Fruit fly (Drosophila melanogaster): ENCODE measurements around the gene lcs.

Gene lcs

DNA sequence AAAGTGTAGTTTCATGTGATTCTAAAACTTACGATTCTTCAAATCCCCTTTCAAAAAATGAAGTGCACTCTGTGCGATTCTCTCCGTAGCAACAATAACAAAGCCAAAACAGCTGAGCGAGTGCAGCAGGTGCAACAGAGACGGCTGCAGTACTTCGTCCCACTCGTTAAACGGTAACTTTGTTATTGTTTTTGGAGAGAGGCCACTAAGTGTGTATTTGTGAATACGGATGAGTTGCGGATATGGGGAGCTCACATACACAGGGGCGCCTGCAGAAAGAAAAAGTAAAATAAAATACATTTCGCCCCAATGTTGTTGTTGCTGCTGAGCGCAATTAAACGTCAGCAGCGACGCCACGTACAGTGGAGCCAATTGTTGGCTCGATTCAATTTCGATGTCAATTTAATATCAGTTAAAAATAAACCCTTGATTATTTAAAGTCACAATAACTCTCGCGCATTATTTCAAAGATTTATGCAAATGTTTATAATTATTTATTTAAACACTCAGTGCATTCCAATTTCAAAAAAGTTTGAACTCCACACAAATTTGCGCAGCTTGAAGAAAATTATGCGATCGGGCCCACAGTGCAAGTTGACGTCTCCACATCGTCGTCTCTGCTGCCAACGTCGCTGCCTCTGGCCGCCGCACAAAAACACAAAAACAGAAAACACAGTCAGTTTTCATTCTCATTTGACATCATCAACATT, 29.6 kb downstream of the lcs start (continued):
- TF ChIP-seq CHES-1-like (GFP tag; optimal IDR thresholded peaks at IDR 0.05) (peak; percentile 93), CG4617 (GFP tag; optimal IDR thresholded peaks at IDR 0.05; ENCODE audit: borderline replicate concordance) (peak; percentile 95), D (optimal IDR thresholded peaks at IDR 0.05) (no peak), D (GFP tag; optimal IDR thresholded peaks at IDR 0.05) (peak; percentile 98), Awh (GFP tag; IDR thresholded peaks at IDR 0.05) (peak; percentile 94), wek (GFP tag; optimal IDR thresholded peaks at IDR 0.05) (peak; percentile 84), HLH4C (GFP tag; IDR thresholded peaks at IDR 0.05; ENCODE audit: partially characterized antibody) (0 out of 3 replicates have a peak, but pooled peaks have one; percentile 26), CG7963 (GFP tag; IDR thresholded peaks at IDR 0.05; ENCODE audit: partially characterized antibody) (0 out of 3 replicates have a peak, but pooled peaks have one; percentile 30), lmd (GFP tag; IDR thresholded peaks at IDR 0.05) (peak; percentile 98), ash1 (GFP tag; optimal IDR thresholded peaks at IDR 0.05) (peak; percentile 49), CG4360 (GFP tag; IDR thresholded peaks at IDR 0.05) (peak; percentile 76), unpg (GFP tag; optimal IDR thresholded peaks at IDR 0.05) (peak; percentile 98), CG4424 (GFP tag; optimal IDR thresholded peaks at IDR 0.05) (peak; percentile 98), CG9727 (GFP tag; optimal IDR thresholded peaks at IDR 0.05) (peak; percentile 98), tll (GFP tag; optimal IDR thresholded peaks at IDR 0.05) (peak in 1 of 2 experiments; percentile 47), onecut (GFP tag; IDR thresholded peaks at IDR 0.05) (peak; percentile 92), Hr78 (GFP tag; optimal IDR thresholded peaks at IDR 0.05) (peak in 1 of 2 experiments; percentile 85), CG4854 (GFP tag; optimal IDR thresholded peaks at IDR 0.05) (peak; percentile 94), CG14050 (GFP tag; IDR thresholded peaks at IDR 0.05) (peak; percentile 94), aop (GFP tag; IDR thresholded peaks at IDR 0.05) (peak; percentile 82), CG4730 (GFP tag; IDR thresholded peaks at IDR 0.05) (peak; percentile 93), amos (GFP tag; IDR thresholded peaks at IDR 0.05; ENCODE audit: partially characterized antibody) (no peak), mirr (GFP tag; optimal IDR thresholded peaks at IDR 0.05) (peak; percentile 97), CkIIα-i1 (GFP tag; IDR thresholded peaks at IDR 0.05) (peak; percentile 78), sr (GFP tag; IDR thresholded peaks at IDR 0.05) (peak; percentile 72), so (GFP tag; IDR thresholded peaks at IDR 0.05) (peak; percentile 97), CG15269 (tag; optimal IDR thresholded peaks at IDR 0.05) (peak; percentile 99), fd102C (GFP tag; optimal IDR thresholded peaks at IDR 0.05) (peak; percentile 43), btn (GFP tag; optimal IDR thresholded peaks at IDR 0.05) (peak; percentile 86), Hr39 (optimal IDR thresholded peaks at IDR 0.05) (no peak), CG6272 (GFP tag; IDR thresholded peaks at IDR 0.05) (peak; percentile 93), Scr (GFP tag; IDR thresholded peaks at IDR 0.05; ENCODE audit: partially characterized antibody) (no peak), NC2β (GFP tag; optimal IDR thresholded peaks at IDR 0.05) (peak; percentile 93), kni (GFP tag; optimal IDR thresholded peaks at IDR 0.05) (peak; percentile 96), trem (tag; optimal IDR thresholded peaks at IDR 0.05) (peak; percentile 93), Six4 (GFP tag; optimal IDR thresholded peaks at IDR 0.05) (peak; percentile 95), CG1603 (tag; optimal IDR thresholded peaks at IDR 0.05) (peak; percentile 87), Opbp (GFP tag; IDR thresholded peaks at IDR 0.05; ENCODE audit: partially characterized antibody) (no peak), shn (GFP tag; optimal IDR thresholded peaks at IDR 0.05) (peak; percentile 93), HHEX (GFP tag; optimal IDR thresholded peaks at IDR 0.05) (peak; percentile 98), Lhr (GFP tag; optimal IDR thresholded peaks at IDR 0.05) (peak; percentile 94), CG5180 (GFP tag; optimal IDR thresholded peaks at IDR 0.05) (peak; percentile 92), CG10267 (tag; optimal IDR thresholded peaks at IDR 0.05) (peak; percentile 92), fd3F (GFP tag; optimal IDR thresholded peaks at IDR 0.05) (peak; percentile 97), maf-S (GFP tag; optimal IDR thresholded peaks at IDR 0.05) (peak; percentile 95), wor (GFP tag; IDR thresholded peaks at IDR 0.05) (peak; percentile 95), E2f2 (GFP tag; IDR thresholded peaks at IDR 0.05) (peak; percentile 82), Dref (GFP tag; IDR thresholded peaks at IDR 0.05) (0 out of 2 replicates have a peak, but pooled peaks have one; percentile 31), TFAM (GFP tag; optimal IDR thresholded peaks at IDR 0.05) (peak; percentile 77)
